Fruit fly (Drosophila melanogaster): ENCODE results near the gene CG43954.

dm6 chr3L:16664146-16664722, 47.2 kb downstream of the CG43954 start:
- no peak for TF ChIP-seq topi (GFP tag; optimal IDR thresholded peaks at IDR 0.05)
- TF ChIP-seq CG8319 (GFP tag; optimal IDR thresholded peaks at IDR 0.05), result no peak

Data from whole organism, prepupa.